Fruit fly (Drosophila melanogaster): ENCODE measurements around the gene Pde6.

DNA sequence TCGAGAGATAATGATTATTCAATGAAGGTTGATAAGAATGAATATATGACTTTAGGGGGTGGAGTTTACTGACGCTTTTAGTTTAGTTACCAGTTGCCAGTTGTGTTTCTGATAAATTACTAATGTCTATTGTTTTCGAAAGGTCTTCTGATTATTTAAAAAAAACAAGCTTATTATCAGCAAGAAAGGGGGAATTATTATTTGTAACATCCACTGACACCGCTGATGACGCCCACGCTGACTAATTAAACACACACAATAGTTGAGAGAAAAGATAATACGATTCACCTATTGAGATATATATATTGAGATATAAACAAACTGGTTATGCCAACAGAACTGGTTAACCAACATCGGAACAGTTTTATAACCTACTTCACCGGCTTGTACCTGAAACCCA, 9.7 kb upstream of the Pde6 start:
- TF ChIP-seq cnc (optimal IDR thresholded peaks at IDR 0.05) (no peak), bab1 (GFP tag; optimal IDR thresholded peaks at IDR 0.05) (no peak), kay (GFP tag; ENCODE audit: borderline replicate concordance) (peak; percentile 97)
